Worm (Caenorhabditis elegans) whole organism, L4 larva: ENCODE data around the gene srz-15.
"Not testable (repeated sequence)": the region's sequence is repeated elsewhere in the genome, so short reads cannot be mapped to it uniquely, and the experiment has no call there.

Source experiments
- F49E8.2 ChIP-seq: sonication (generic microtip); optimal IDR thresholded peaks from 2 replicates; lab custom pipeline; 2016; ENCODE audit warnings: missing compliant biosample characterization, mild to moderate bottlenecking, missing genetic modification characterization, borderline replicate concordance
- aha-1 ChIP-seq: fragments of 150-350 bp; peaks from one replicate; lab custom pipeline; 2014; ENCODE audit warnings: missing biosample characterization, missing genetic modification characterization
- ama-1 ChIP-seq: fragments of 150-350 bp; optimal IDR thresholded peaks from 2 replicates; lab custom pipeline; 2014; ENCODE audit warnings: inconsistent platforms, mixed read lengths
- ceh-28 ChIP-seq: fragments of 150-350 bp; optimal IDR thresholded peaks from 2 replicates; lab custom pipeline; 2014; ENCODE audit warnings: missing biosample characterization, missing genetic modification reagents, missing genetic modification characterization
- ceh-82 ChIP-seq: sonication (generic microtip); optimal IDR thresholded peaks from 2 replicates; lab custom pipeline; 2017; ENCODE audit warnings: missing biosample characterization, missing genetic modification characterization
- cey-2 ChIP-seq: sonication (generic microtip); optimal IDR thresholded peaks from 3 replicates; lab custom pipeline; 2017; ENCODE audit warnings: missing genetic modification characterization, mild to moderate bottlenecking, missing compliant biosample characterization, antibody characterized with exemption, borderline replicate concordance; ENCODE audit not compliant: insufficient read depth
- ctbp-1 ChIP-seq: fragments of 200-800 bp; sonication (Bioruptor generic); IDR thresholded peaks from 2 replicates; pipeline ENCODE4 v1.3.6; 2022; ENCODE audit warnings: missing genetic modification reagents, missing genetic modification characterization, missing compliant biosample characterization
- daf-16 ChIP-seq, 3 experiments: sonication (generic microtip); optimal IDR thresholded peaks; 2 replicates each; lab custom pipeline; 2016 to 2017; ENCODE audit warnings: missing genetic modification characterization in 3 of 3, missing genetic modification reagents in 3 of 3, mild to moderate bottlenecking in 2 of 3, missing compliant biosample characterization in 2 of 3, missing biosample characterization in 1 of 3, moderate library complexity in 1 of 3
- daf-19 ChIP-seq: fragments of 200-800 bp; sonication (Bioruptor generic); conservative IDR thresholded peaks from 2 replicates; pipeline ENCODE4 v1.3.6; 2022; ENCODE audit warnings: missing genetic modification characterization, missing compliant biosample characterization
- daf-8 ChIP-seq: fragments of 200-800 bp; sonication (Bioruptor generic); IDR thresholded peaks from 2 replicates; pipeline ENCODE4 v1.3.6; 2022; ENCODE audit warnings: missing genetic modification characterization, missing compliant biosample characterization
- dmd-6 ChIP-seq: fragments of 200-800 bp; sonication (Bioruptor generic); IDR thresholded peaks from 2 replicates; pipeline ENCODE4 v1.3.6; 2022; ENCODE audit warnings: missing genetic modification reagents, missing genetic modification characterization, missing compliant biosample characterization
- dmd-8 ChIP-seq: fragments of 200-800 bp; sonication (Bioruptor generic); IDR thresholded peaks from 2 replicates; pipeline ENCODE4 v1.3.6; 2022; ENCODE audit warnings: missing genetic modification characterization, missing compliant biosample characterization
- dpl-1 ChIP-seq: fragments of 150-350 bp; optimal IDR thresholded peaks from 2 replicates; lab custom pipeline; 2014; ENCODE audit warnings: missing biosample characterization, missing genetic modification reagents, missing genetic modification characterization
- dve-1 ChIP-seq: sonication (generic microtip); optimal IDR thresholded peaks from 2 replicates; lab custom pipeline; 2017; ENCODE audit warnings: antibody characterized with exemption, mild to moderate bottlenecking, missing genetic modification characterization, missing compliant biosample characterization; ENCODE audit not compliant: insufficient read depth
- egl-43 ChIP-seq: fragments of 200-800 bp; sonication (Bioruptor generic); IDR thresholded peaks from 2 replicates; pipeline ENCODE4 v1.3.6; 2022; ENCODE audit warnings: missing genetic modification reagents, missing genetic modification characterization, missing compliant biosample characterization
- fos-1 ChIP-seq: fragments of 150-350 bp; optimal IDR thresholded peaks from 2 replicates; lab custom pipeline; 2014; ENCODE audit warnings: missing biosample characterization, missing genetic modification characterization
- jun-1 ChIP-seq: fragments of 150-350 bp; optimal IDR thresholded peaks from 2 replicates; lab custom pipeline; 2014; ENCODE audit warnings: missing biosample characterization, missing genetic modification reagents, missing genetic modification characterization
- lim-7 ChIP-seq: fragments of 200-800 bp; sonication (Bioruptor generic); IDR thresholded peaks from 2 replicates; pipeline ENCODE4 v1.3.6; 2022; ENCODE audit warnings: missing genetic modification characterization, missing compliant biosample characterization
- lin-1 ChIP-seq: fragments of 200-800 bp; sonication (Bioruptor generic); IDR thresholded peaks from 2 replicates; pipeline ENCODE4 v1.3.6; 2022; ENCODE audit warnings: missing genetic modification reagents, missing genetic modification characterization, missing compliant biosample characterization
- lir-3 ChIP-seq: sonication (generic microtip); optimal IDR thresholded peaks from 2 replicates; lab custom pipeline; 2016; ENCODE audit warnings: mild to moderate bottlenecking, missing genetic modification characterization, missing compliant biosample characterization
- mdl-1 ChIP-seq, 2 experiments: fragments of 150-350 bp in 1 of 2; sonication (generic microtip) in 1 of 2; optimal IDR thresholded peaks; 2 replicates each; lab custom pipeline; 2014 to 2017; ENCODE audit warnings: missing biosample characterization in 2 of 2, missing genetic modification characterization in 2 of 2
- nhr-25 ChIP-seq: sonication (generic microtip); optimal IDR thresholded peaks from 2 replicates; lab custom pipeline; 2017; ENCODE audit warnings: missing genetic modification characterization, mild to moderate bottlenecking, missing compliant biosample characterization, antibody characterized with exemption, moderate library complexity, borderline replicate concordance; ENCODE audit not compliant: insufficient read depth
- nhr-28 ChIP-seq: fragments of 150-350 bp; optimal IDR thresholded peaks from 2 replicates; lab custom pipeline; 2014; ENCODE audit warnings: missing biosample characterization, missing genetic modification characterization
- php-3 ChIP-seq: fragments of 200-800 bp; sonication (Bioruptor generic); IDR thresholded peaks from 2 replicates; pipeline ENCODE4 v1.3.6; 2022; ENCODE audit warnings: missing genetic modification reagents, missing genetic modification characterization, missing compliant biosample characterization
- pqm-1 ChIP-seq: sonication (generic microtip); optimal IDR thresholded peaks from 2 replicates; lab custom pipeline; 2017; ENCODE audit warnings: missing biosample characterization, missing genetic modification characterization
- sdz-12 ChIP-seq: fragments of 200-800 bp; sonication (Bioruptor generic); optimal IDR thresholded peaks from 2 replicates; lab custom pipeline; 2018; ENCODE audit warnings: mild to moderate bottlenecking, missing genetic modification characterization, missing compliant biosample characterization
- snpc-1.2 ChIP-seq: fragments of 200-800 bp; sonication (Bioruptor generic); IDR thresholded peaks from 2 replicates; pipeline ENCODE4 v1.3.6; 2022; ENCODE audit warnings: missing genetic modification reagents, missing genetic modification characterization, missing compliant biosample characterization
- tag-97 ChIP-seq: fragments of 200-800 bp; sonication (Bioruptor generic); IDR thresholded peaks from 2 replicates; pipeline ENCODE4 v1.3.6; 2022; ENCODE audit warnings: missing genetic modification characterization, missing compliant biosample characterization
- zfp-2 ChIP-seq: sonication (generic microtip); optimal IDR thresholded peaks from 2 replicates; lab custom pipeline; 2016; ENCODE audit warnings: mild to moderate bottlenecking, missing genetic modification characterization, missing compliant biosample characterization
- ztf-7 ChIP-seq: fragments of 150-350 bp; optimal IDR thresholded peaks from 2 replicates; lab custom pipeline; 2014; ENCODE audit warnings: missing biosample characterization, missing genetic modification characterization

srz-15 gene

DNA sequence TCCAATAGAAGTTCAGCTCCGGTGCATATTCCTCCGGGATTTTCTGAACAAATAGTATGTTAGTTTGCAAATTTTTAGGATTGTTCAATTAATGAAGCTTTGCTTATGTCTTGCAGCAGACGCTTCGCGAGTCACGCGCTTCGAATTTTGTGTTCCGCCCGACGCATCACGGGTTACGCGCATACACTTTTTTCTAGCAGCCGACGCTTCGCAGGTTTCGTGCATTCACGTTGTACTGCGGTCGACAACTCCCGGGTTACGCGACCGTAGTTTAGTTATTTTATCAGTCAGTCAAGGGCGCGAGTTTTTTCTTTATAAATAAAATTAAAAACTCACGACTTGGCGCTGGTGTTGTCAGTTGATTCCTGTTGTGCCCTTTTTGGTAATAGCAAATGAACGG is 45.8 kb upstream of the srz-15 start:
- TF ChIP-seq cey-2 (tag; lab: Kevin White, UChicago) (no peak), tag-97 (no peak), sdz-12 (GFP tag; lab: Kevin White, UChicago) (no peak), dmd-8 (no peak), snpc-1.2 (GFP tag; lab: Robert Waterston, UW) (no peak), daf-19 (GFP tag; lab: Robert Waterston, UW) (no peak), jun-1 (tag; lab: Kevin White, UChicago) (no peak), F49E8.2 (tag; lab: Kevin White, UChicago) (no peak), fos-1 (tag; lab: Kevin White, UChicago) (no peak), ztf-7 (no peak), lir-3 (tag; lab: Kevin White, UChicago) (no peak), ceh-82 (tag; lab: Kevin White, UChicago) (no peak), zfp-2 (tag; lab: Kevin White, UChicago) (no peak), dpl-1 (GFP tag; lab: Kevin White, UChicago) (no peak)

- TF ChIP-seq dmd-6 (GFP tag; lab: Robert Waterston, UW) (peak; percentile 21; the same call in 1 of the 2 replicates), daf-8 (GFP tag; lab: Robert Waterston, UW) (no peak), nhr-28 (tag; lab: Kevin White, UChicago) (peak; percentile 8), php-3 (GFP tag; lab: Robert Waterston, UW) (peak; percentile 70), nhr-25 (tag; lab: Kevin White, UChicago) (no peak)
- TF ChIP-seq, all 104 proteins: peak for 3
Observed at ce11 chrIV:12870315-12870714, 45.3 kb upstream of the srz-15 start.

DNA sequence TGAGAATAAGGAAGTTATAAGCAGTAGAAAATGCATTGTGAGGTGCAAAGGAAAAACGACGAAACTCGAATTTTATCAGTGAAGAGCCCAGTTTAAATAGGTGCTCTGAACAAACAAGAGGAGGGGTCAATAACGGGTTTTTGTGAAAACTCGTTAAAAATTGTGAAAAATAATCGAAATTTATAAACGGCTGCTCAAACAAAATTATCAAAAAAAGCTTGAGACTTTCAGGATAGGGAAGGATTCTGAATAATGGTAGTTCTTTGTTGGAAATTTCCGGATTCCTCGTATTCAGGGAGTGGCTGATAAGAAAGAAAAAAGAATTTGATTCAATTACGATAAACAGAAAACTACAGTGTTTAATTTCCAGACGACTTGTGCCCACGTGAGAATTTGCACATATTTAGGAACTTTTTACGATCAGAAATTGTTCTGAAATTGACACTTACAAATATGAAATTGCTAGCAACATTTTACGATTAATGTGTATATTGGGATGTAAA is 44.1 kb upstream of the srz-15 start, which contains the start of gene clec-187:
Gene clec-187, minus strand, starts transcription at position 51 of the 503 bp plus-strand sequence.
- TF ChIP-seq dve-1 (tag; lab: Kevin White, UChicago) = peak; percentile 5
- peak; percentile 58 for TF ChIP-seq aha-1 (tag; lab: Kevin White, UChicago)
- no peak for TF ChIP-seq daf-16 (GFP tag; optimal IDR thresholded peaks at IDR 0.05; lab: Kevin White, UChicago)
- TF ChIP-seq daf-16 (tag; optimal IDR thresholded peaks at IDR 0.05; lab: Kevin White, UChicago) = peak; percentile 46
- no peak for TF ChIP-seq lin-1
- TF ChIP-seq, all 104 proteins: peak for 3

DNA sequence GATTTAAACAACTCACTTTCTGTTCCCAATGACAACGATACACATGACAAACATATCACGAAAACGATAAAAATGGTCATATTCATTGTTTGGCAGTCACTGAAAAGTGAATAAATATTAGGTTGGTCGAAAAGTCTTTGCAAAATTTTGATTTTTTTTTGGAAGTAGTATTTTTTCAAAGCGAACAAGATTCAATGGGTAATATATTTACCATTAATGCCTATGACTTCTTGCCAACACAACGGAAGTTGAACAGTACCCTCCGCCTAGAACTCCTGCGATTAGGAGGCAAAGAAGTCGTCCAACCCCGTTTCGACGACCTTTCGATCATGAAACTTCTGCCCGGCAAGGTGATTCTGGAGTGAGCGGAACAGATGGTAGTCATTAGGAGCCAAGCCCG is 40.3 kb upstream of the srz-15 start, which contains the start of gene ZK896.1:
Gene ZK896.1, minus strand, starts transcription at position 101 of the 400 bp plus-strand sequence.
- not testable (repeated sequence) for TF ChIP-seq ctbp-1 (GFP tag; lab: Robert Waterston, UW); pqm-1 (tag; lab: Kevin White, UChicago); lim-7 (GFP tag; lab: Robert Waterston, UW)

DNA sequence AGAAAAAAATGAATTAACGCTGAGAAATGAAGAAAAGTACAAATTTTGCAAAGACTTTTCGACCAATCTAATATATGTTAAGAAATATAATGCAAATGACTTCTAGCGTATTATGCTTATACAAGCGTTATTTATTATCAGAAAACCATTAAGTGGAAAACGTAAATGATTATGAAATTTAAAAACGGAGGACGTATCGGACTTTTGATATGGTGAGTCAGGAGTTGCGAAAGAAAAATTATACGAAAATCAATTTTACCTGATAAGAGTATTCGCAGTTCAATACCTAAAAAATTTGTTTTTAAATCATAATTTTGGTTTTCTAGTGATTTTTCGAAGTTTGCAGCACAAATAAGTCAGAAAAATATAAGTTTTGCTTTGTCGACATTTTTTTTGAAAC is 39.0 kb upstream of the srz-15 start:
- TF ChIP-seq fos-1 (tag; lab: Kevin White, UChicago) = no peak
- no peak for TF ChIP-seq nhr-25 (tag; lab: Kevin White, UChicago)
- TF ChIP-seq dpl-1 (GFP tag; lab: Kevin White, UChicago) = no peak
- no peak for TF ChIP-seq egl-43
- no peak for TF ChIP-seq mdl-1 (tag; optimal IDR thresholded peaks at IDR 0.05; lab: Kevin White, UChicago)
- TF ChIP-seq nhr-28 (tag; lab: Kevin White, UChicago) = peak; percentile 24
- TF ChIP-seq pqm-1 (tag; lab: Kevin White, UChicago) = peak; percentile 64
- TF ChIP-seq aha-1 (tag; lab: Kevin White, UChicago) = peak; percentile 12
- TF ChIP-seq daf-16 (GFP tag; optimal IDR thresholded peaks at IDR 0.05; lab: Kevin White, UChicago) = no peak
- TF ChIP-seq daf-16 (tag; optimal IDR thresholded peaks at IDR 0.05; lab: Kevin White, UChicago) = peak; percentile 46
- no peak for TF ChIP-seq ztf-7
- no peak for TF ChIP-seq ceh-28 (tag; lab: Kevin White, UChicago)
- no peak for TF ChIP-seq ama-1 (lab: Kevin White, UChicago)
- peak; percentile 32; the same call in 1 of the 2 replicates for TF ChIP-seq dmd-6 (GFP tag; lab: Robert Waterston, UW)
